Fruit fly (Drosophila melanogaster) S2 (cell line): Measurements from ENCODE around the gene car.

Source experiments
- CG8478 ChIP-seq: fragments of >200 bp; optimal IDR thresholded peaks from 2 replicates; lab custom pipeline; 2018
- CTCF ChIP-seq, 2 experiments: fragments of >200 bp; optimal IDR thresholded peaks; 2 replicates each; lab custom pipeline; 2018

DNA sequence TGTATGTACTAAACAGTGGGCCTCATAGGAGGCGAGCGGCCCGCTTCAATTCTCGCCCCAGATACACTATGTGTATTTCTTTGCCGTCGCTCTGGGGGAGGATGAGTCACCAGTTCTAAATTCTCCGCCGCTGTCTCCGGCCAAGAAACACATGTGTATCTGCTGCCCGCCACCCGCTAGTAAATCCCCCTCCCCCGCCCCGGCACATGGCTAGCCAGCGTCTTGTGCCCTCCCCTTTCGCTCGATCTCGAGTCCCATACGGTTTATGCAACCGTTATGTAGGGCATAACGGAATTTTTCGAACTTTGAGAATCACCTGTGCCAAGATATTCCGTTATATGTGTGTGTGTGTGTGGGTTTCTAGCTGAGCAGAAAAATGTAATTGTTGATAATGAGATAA lies 40.1 kb downstream of the car start:
- TF ChIP-seq CG8478 (no peak), CTCF (optimal IDR thresholded peaks at IDR 0.05; lab: Kevin White, UChicago) (no peak)
